Worm (Caenorhabditis elegans) whole organism, dauer: ENCODE results near the gene lys-4.

Source experiments
- unc-62 ChIP-seq: sonication (generic microtip); optimal IDR thresholded peaks from 2 replicates; lab custom pipeline; 2017; ENCODE audit warnings: missing biosample characterization, missing genetic modification reagents, missing genetic modification characterization

The lys-4 gene

ce11 chrIV:11593415-11594190 is 29.4 kb downstream of the lys-4 start, which contains the start of gene F40F11.3:
TSS of gene F40F11.3 (minus strand) at chrIV:11594003.
- no peak for TF ChIP-seq unc-62 (GFP tag; lab: Kevin White, UChicago)

- no peak for TF ChIP-seq unc-62 (GFP tag; lab: Kevin White, UChicago)
These were observed 30.2 kb downstream of the lys-4 start for ce11 chrIV:11592820-11593219.

ce11 chrIV:11592165-11592564 is 30.8 kb downstream of the lys-4 start, which contains the start of gene spe-36:
TSS of gene spe-36 (minus strand) at chrIV:11592265.
- TF ChIP-seq unc-62 (GFP tag; lab: Kevin White, UChicago), result no peak

ce11 chrIV:11586484-11586883 is 36.5 kb downstream of the lys-4 start:
- no peak for TF ChIP-seq unc-62 (GFP tag; lab: Kevin White, UChicago)

ce11 chrIV:11584853-11585252 is 38.1 kb downstream of the lys-4 start:
- TF ChIP-seq unc-62 (GFP tag; lab: Kevin White, UChicago), result no peak

- no peak for TF ChIP-seq unc-62 (GFP tag; lab: Kevin White, UChicago)
These were observed 39.0 kb downstream of the lys-4 start, which contains the start of gene F12F6.1 for ce11 chrIV:11583906-11584378. TSS of gene F12F6.1 (plus strand) at chrIV:11583956.

ce11 chrIV:11582450-11583166 is 40.4 kb downstream of the lys-4 start:
- TF ChIP-seq unc-62 (GFP tag; lab: Kevin White, UChicago), result no peak

ce11 chrIV:11578492-11578891 is 44.5 kb downstream of the lys-4 start, which contains the start of gene rib-1:
TSS of gene rib-1 (plus strand) at chrIV:11578792.
- TF ChIP-seq unc-62 (GFP tag; lab: Kevin White, UChicago), result no peak

ce11 chrIV:11574331-11574730 is 48.6 kb downstream of the lys-4 start:
- TF ChIP-seq unc-62 (GFP tag; lab: Kevin White, UChicago), result no peak

ce11 chrIV:11572524-11572923 is 50.5 kb downstream of the lys-4 start:
- TF ChIP-seq unc-62 (GFP tag; lab: Kevin White, UChicago), result no peak
